Fruit fly (Drosophila melanogaster) whole organism, embryonic: Measurements from ENCODE around the gene CCT7.
A peak's percentile ranks its signal among the peaks of the same experiment; 100 is the strongest.

ENCODE experiments used
- Adf1 ChIP-seq: fragments of 200-800 bp; sonication (Bioruptor generic); IDR thresholded peaks from 2 replicates; pipeline ENCODE4 v1.3.6; 2022; ENCODE audit warnings: missing biosample characterization, missing genetic modification characterization
- B-H2 ChIP-seq: fragments of 200-800 bp; sonication (Bioruptor generic); optimal IDR thresholded peaks from 2 replicates; lab custom pipeline; 2018; ENCODE audit warnings: missing biosample characterization, mild to moderate bottlenecking, missing genetic modification characterization
- BEAF-32 ChIP-seq: fragments of 200-800 bp; sonication (Bioruptor generic); optimal IDR thresholded peaks from 3 replicates; lab custom pipeline; 2017; ENCODE audit warnings: missing biosample characterization, missing genetic modification characterization, mild to moderate bottlenecking, moderate library complexity, missing genetic modification reagents
- CG10959 ChIP-seq: fragments of 200-800 bp; sonication (Bioruptor generic); IDR thresholded peaks from 2 replicates; pipeline ENCODE4 v1.3.6; 2022; ENCODE audit warnings: missing biosample characterization, missing genetic modification characterization
- CG10979 ChIP-seq: fragments of 200-800 bp; sonication (Bioruptor generic); optimal IDR thresholded peaks from 2 replicates; lab custom pipeline; 2018; ENCODE audit warnings: missing biosample characterization, mild to moderate bottlenecking, missing genetic modification characterization, moderate library complexity
- CG12071 ChIP-seq: fragments of 200-800 bp; sonication (Bioruptor generic); optimal IDR thresholded peaks from 3 replicates; lab custom pipeline; 2018; ENCODE audit warnings: missing biosample characterization, mild to moderate bottlenecking, missing genetic modification characterization
- CG13287 ChIP-seq: fragments of 200-800 bp; sonication (Bioruptor generic); IDR thresholded peaks from 2 replicates; pipeline ENCODE4 v1.3.6; 2022; ENCODE audit warnings: missing biosample characterization, missing genetic modification characterization; ENCODE audit not compliant: partially characterized antibody
- CG14050 ChIP-seq: fragments of 200-800 bp; sonication (Bioruptor generic); IDR thresholded peaks from 3 replicates; pipeline ENCODE4 v1.3.6; 2022; ENCODE audit warnings: missing biosample characterization, missing genetic modification characterization
- CG14667 ChIP-seq: fragments of 200-800 bp; sonication (Bioruptor generic); IDR thresholded peaks from 2 replicates; pipeline ENCODE4 v1.3.6; 2022; ENCODE audit warnings: missing biosample characterization, missing genetic modification characterization
- CG15073 ChIP-seq: fragments of 200-800 bp; sonication (Bioruptor generic); optimal IDR thresholded peaks from 2 replicates; lab custom pipeline; 2016; ENCODE audit warnings: missing biosample characterization, missing genetic modification characterization
- CG17829 ChIP-seq: fragments of 200-800 bp; optimal IDR thresholded peaks from 2 replicates; lab custom pipeline; 2019; ENCODE audit warnings: missing biosample characterization, mild to moderate bottlenecking, missing genetic modification characterization, moderate library complexity
- CG2199 ChIP-seq: fragments of 200-800 bp; sonication (Bioruptor generic); IDR thresholded peaks from 3 replicates; pipeline ENCODE4 v1.3.6; 2022; ENCODE audit warnings: missing biosample characterization, missing genetic modification characterization
- CG2889 ChIP-seq: fragments of 200-800 bp; sonication (Bioruptor generic); IDR thresholded peaks from 3 replicates; pipeline ENCODE4 v1.3.6; 2022; ENCODE audit warnings: missing biosample characterization, missing genetic modification characterization
- CG30020 ChIP-seq: fragments of 200-800 bp; optimal IDR thresholded peaks from 2 replicates; lab custom pipeline; 2019; ENCODE audit warnings: missing biosample characterization, mild to moderate bottlenecking, missing genetic modification characterization, moderate library complexity
- CG3163 ChIP-seq: fragments of 200-800 bp; sonication (Bioruptor generic); optimal IDR thresholded peaks from 3 replicates; lab custom pipeline; 2016; ENCODE audit warnings: missing biosample characterization, missing genetic modification characterization
- CG8478 ChIP-seq: fragments of >200 bp; optimal IDR thresholded peaks from 2 replicates; lab custom pipeline; 2018
- CG9215 ChIP-seq: fragments of 200-800 bp; sonication (Bioruptor generic); IDR thresholded peaks from 2 replicates; pipeline ENCODE4 v1.3.6; 2022; ENCODE audit warnings: missing biosample characterization, missing genetic modification characterization
- Camta ChIP-seq: fragments of 200-800 bp; sonication (Bioruptor generic); optimal IDR thresholded peaks from 2 replicates; lab custom pipeline; 2016; ENCODE audit warnings: missing biosample characterization, missing genetic modification characterization
- CoRest ChIP-seq: fragments of 200-800 bp; sonication (Bioruptor generic); optimal IDR thresholded peaks from 3 replicates; lab custom pipeline; 2018; ENCODE audit warnings: missing biosample characterization, mild to moderate bottlenecking, missing genetic modification characterization, moderate library complexity
- D19B ChIP-seq: fragments of 200-800 bp; sonication (Bioruptor generic); optimal IDR thresholded peaks from 2 replicates; lab custom pipeline; 2017; ENCODE audit warnings: missing biosample characterization, mild to moderate bottlenecking, missing genetic modification characterization
- Dip3 ChIP-seq: fragments of 200-800 bp; sonication (Bioruptor generic); optimal IDR thresholded peaks from 3 replicates; lab custom pipeline; 2016; ENCODE audit warnings: missing biosample characterization, missing genetic modification characterization
- Drgx ChIP-seq: fragments of 200-800 bp; sonication (Bioruptor generic); IDR thresholded peaks from 2 replicates; pipeline ENCODE4 v1.3.6; 2022; ENCODE audit warnings: missing biosample characterization, missing genetic modification characterization
- HLH54F ChIP-seq: fragments of 200-800 bp; sonication (Bioruptor generic); optimal IDR thresholded peaks from 3 replicates; lab custom pipeline; 2016; ENCODE audit warnings: missing biosample characterization, missing genetic modification characterization
- Neu2 ChIP-seq: fragments of 200-800 bp; sonication (Bioruptor generic); optimal IDR thresholded peaks from 3 replicates; lab custom pipeline; 2016; ENCODE audit warnings: missing biosample characterization, missing genetic modification characterization, borderline replicate concordance
- Sin3A ChIP-seq: fragments of >200 bp; optimal IDR thresholded peaks from 2 replicates; lab custom pipeline; 2018
- Stat92E ChIP-seq, 3 experiments: fragments of >200 bp in 2 of 3; fragments of 200-800 bp in 1 of 3; sonication (Bioruptor generic) in 1 of 3; optimal IDR thresholded peaks; 2 replicates each; lab custom pipeline; 2017 to 2019; ENCODE audit warnings: missing biosample characterization in 3 of 3, missing genetic modification characterization in 3 of 3, mild to moderate bottlenecking in 1 of 3, moderate library complexity in 1 of 3
- ab ChIP-seq: fragments of 200-800 bp; sonication (Bioruptor generic); optimal IDR thresholded peaks from 2 replicates; lab custom pipeline; 2016; ENCODE audit warnings: missing biosample characterization, missing genetic modification characterization
- al ChIP-seq: fragments of 200-800 bp; sonication (Bioruptor generic); IDR thresholded peaks from 2 replicates; pipeline ENCODE4 v1.3.6; 2022; ENCODE audit warnings: missing biosample characterization, missing genetic modification characterization
- bsh ChIP-seq, 2 experiments: fragments of 200-800 bp; sonication (Bioruptor generic); optimal IDR thresholded peaks; 2 replicates each; lab custom pipeline; 2017 to 2018; ENCODE audit warnings: mild to moderate bottlenecking in 2 of 2, missing biosample characterization in 2 of 2, missing genetic modification characterization in 2 of 2, moderate library complexity in 1 of 2
- btn ChIP-seq: fragments of 200-800 bp; sonication (Bioruptor generic); optimal IDR thresholded peaks from 2 replicates; lab custom pipeline; 2016; ENCODE audit warnings: missing biosample characterization, missing genetic modification characterization
- cas ChIP-seq: fragments of 200-800 bp; sonication (Bioruptor generic); IDR thresholded peaks from 2 replicates; pipeline ENCODE4 v1.3.6; 2022; ENCODE audit warnings: missing biosample characterization, missing genetic modification characterization
- caup ChIP-seq: fragments of 200-800 bp; sonication (Bioruptor generic); optimal IDR thresholded peaks from 3 replicates; lab custom pipeline; 2017; ENCODE audit warnings: missing biosample characterization, mild to moderate bottlenecking, missing genetic modification characterization, moderate library complexity; ENCODE audit not compliant: severe bottlenecking
- cg ChIP-seq: fragments of 200-800 bp; sonication (Bioruptor generic); optimal IDR thresholded peaks from 3 replicates; lab custom pipeline; 2019; ENCODE audit warnings: missing biosample characterization, mild to moderate bottlenecking, missing genetic modification characterization, moderate library complexity
- crp ChIP-seq, 2 experiments: fragments of 200-800 bp; sonication (Bioruptor generic); optimal IDR thresholded peaks; 2 replicates in 1 of 2; 3 replicates in 1 of 2; lab custom pipeline; 2017; ENCODE audit warnings: missing biosample characterization in 2 of 2, missing genetic modification characterization in 2 of 2, mild to moderate bottlenecking in 1 of 2, moderate library complexity in 1 of 2
- dati ChIP-seq: fragments of 200-800 bp; sonication (Bioruptor generic); IDR thresholded peaks from 2 replicates; pipeline ENCODE4 v1.3.6; 2022; ENCODE audit warnings: missing biosample characterization, missing genetic modification characterization
- dimm ChIP-seq: fragments of 200-800 bp; sonication (Bioruptor generic); IDR thresholded peaks from 2 replicates; pipeline ENCODE4 v1.3.6; 2022; ENCODE audit warnings: missing biosample characterization, missing genetic modification characterization
- dm ChIP-seq: fragments of 200-800 bp; sonication (Bioruptor generic); optimal IDR thresholded peaks from 3 replicates; lab custom pipeline; 2016; ENCODE audit warnings: missing biosample characterization, missing genetic modification characterization
- eve ChIP-seq, 2 experiments: fragments of >200 bp; optimal IDR thresholded peaks; 2 replicates each; lab custom pipeline; 2017; ENCODE audit warnings: missing biosample characterization in 2 of 2, missing genetic modification characterization in 2 of 2
- ind ChIP-seq: fragments of 200-800 bp; sonication (Bioruptor generic); optimal IDR thresholded peaks from 3 replicates; lab custom pipeline; 2016; ENCODE audit warnings: missing biosample characterization, missing genetic modification characterization
- kni ChIP-seq: fragments of 200-800 bp; sonication (Bioruptor generic); optimal IDR thresholded peaks from 3 replicates; lab custom pipeline; 2017; ENCODE audit warnings: mild to moderate bottlenecking, missing biosample characterization, missing genetic modification reagents, missing genetic modification characterization
- lab ChIP-seq: fragments of 200-800 bp; sonication (Bioruptor generic); optimal IDR thresholded peaks from 3 replicates; lab custom pipeline; 2017; ENCODE audit warnings: missing biosample characterization, missing genetic modification characterization, mild to moderate bottlenecking, moderate library complexity, missing genetic modification reagents
- lilli ChIP-seq: fragments of 200-800 bp; sonication (Bioruptor generic); optimal IDR thresholded peaks from 3 replicates; lab custom pipeline; 2016; ENCODE audit warnings: missing biosample characterization, missing genetic modification characterization
- mam ChIP-seq: fragments of 200-800 bp; sonication (Bioruptor generic); optimal IDR thresholded peaks from 3 replicates; lab custom pipeline; 2016; ENCODE audit warnings: missing biosample characterization, missing genetic modification characterization
- odd ChIP-seq: fragments of 200-800 bp; sonication (Bioruptor generic); optimal IDR thresholded peaks from 2 replicates; lab custom pipeline; 2017; ENCODE audit warnings: missing biosample characterization, mild to moderate bottlenecking, missing genetic modification characterization
- org-1 ChIP-seq: fragments of 200-800 bp; sonication (Bioruptor generic); optimal IDR thresholded peaks from 2 replicates; lab custom pipeline; 2017; ENCODE audit warnings: missing biosample characterization, missing genetic modification characterization
- run ChIP-seq: fragments of 200-800 bp; sonication (Bioruptor generic); optimal IDR thresholded peaks from 3 replicates; lab custom pipeline; 2018; ENCODE audit warnings: missing biosample characterization, mild to moderate bottlenecking, missing genetic modification characterization
- sens-2 ChIP-seq: fragments of 200-800 bp; sonication (Bioruptor generic); IDR thresholded peaks from 2 replicates; pipeline ENCODE4 v1.3.6; 2022; ENCODE audit warnings: missing biosample characterization, missing genetic modification characterization
- sr ChIP-seq: fragments of 200-800 bp; sonication (Bioruptor generic); IDR thresholded peaks from 3 replicates; pipeline ENCODE4 v1.3.6; 2022; ENCODE audit warnings: missing biosample characterization, missing genetic modification characterization
- tin ChIP-seq: fragments of 200-800 bp; sonication (Bioruptor generic); optimal IDR thresholded peaks from 3 replicates; lab custom pipeline; 2016; ENCODE audit warnings: missing biosample characterization, missing genetic modification characterization
- tx ChIP-seq: fragments of 200-800 bp; sonication (Bioruptor generic); optimal IDR thresholded peaks from 2 replicates; lab custom pipeline; 2016; ENCODE audit warnings: missing biosample characterization, missing genetic modification characterization

The CCT7 gene

dm6 chr3R:8810397-8811184 lies 9.2 kb downstream of the CCT7 start (continued):
- TF ChIP-seq CG10979 (tag; lab: Kevin White, UChicago), result peak; percentile 47
- peak; percentile 98 for TF ChIP-seq CG12071 (GFP tag; lab: Kevin White, UChicago)
- TF ChIP-seq crp (GFP tag; optimal IDR thresholded peaks at IDR 0.05; lab: Kevin White, UChicago), result peak in 1 of 2 experiments; percentile 46
- peak; percentile 77 for TF ChIP-seq run (tag; lab: Kevin White, UChicago)
- no peak for TF ChIP-seq dimm (GFP tag; lab: Robert Waterston, UW)
- TF ChIP-seq Neu2 (GFP tag; lab: Kevin White, UChicago), result no peak
- TF ChIP-seq ab (GFP tag; lab: Kevin White, UChicago), result no peak
- peak; percentile 69 for TF ChIP-seq mam (GFP tag; lab: Kevin White, UChicago)
- no peak for TF ChIP-seq tin (GFP tag; lab: Kevin White, UChicago)
- peak; percentile 43; the same call in 2 of the 3 replicates for TF ChIP-seq CG2889 (GFP tag; lab: Robert Waterston, UW)
- TF ChIP-seq CG17829, result peak; percentile 13
- TF ChIP-seq CG9215 (GFP tag; lab: Robert Waterston, UW), result peak; percentile 62
- peak; percentile 57; the same call in 1 of the 2 replicates for TF ChIP-seq dati
- TF ChIP-seq btn (GFP tag; lab: Kevin White, UChicago), result peak; percentile 80
- TF ChIP-seq CG14050 (GFP tag; lab: Robert Waterston, UW), result peak; percentile 48; the same call in 1 of the 3 replicates
- no peak for TF ChIP-seq CG14667
- peak; percentile 95 for TF ChIP-seq lab
- TF ChIP-seq tx, result peak; percentile 44
- peak; percentile 91 for TF ChIP-seq org-1 (GFP tag; lab: Kevin White, UChicago)
- TF ChIP-seq CoRest (tag; lab: Kevin White, UChicago), result peak; percentile 57
- TF ChIP-seq eve (GFP tag; optimal IDR thresholded peaks at IDR 0.05; lab: Kevin White, UChicago), result no peak
- peak; percentile 41 for TF ChIP-seq Dip3 (GFP tag; lab: Kevin White, UChicago)
- peak; percentile 59 for TF ChIP-seq HLH54F (GFP tag; lab: Kevin White, UChicago)
- peak; percentile 59; the same call in 1 of the 2 replicates for TF ChIP-seq Adf1 (GFP tag; lab: Robert Waterston, UW)
- no peak for TF ChIP-seq cas (GFP tag; lab: Robert Waterston, UW)
- peak in 1 of 2 experiments; percentile 88 for TF ChIP-seq bsh (GFP tag; optimal IDR thresholded peaks at IDR 0.05; lab: Kevin White, UChicago)
- no peak for TF ChIP-seq BEAF-32 (GFP tag; lab: Kevin White, UChicago)
- TF ChIP-seq Stat92E (GFP tag; optimal IDR thresholded peaks at IDR 0.05; lab: Kevin White, UChicago), result no peak
- peak; percentile 93 for TF ChIP-seq caup (GFP tag; lab: Kevin White, UChicago)
- peak; percentile 59 for TF ChIP-seq dm (GFP tag; lab: Kevin White, UChicago)
- peak; percentile 99 for TF ChIP-seq kni
- peak; percentile 93 for TF ChIP-seq B-H2 (GFP tag; lab: Kevin White, UChicago)
- no peak; the same call in 1 of the 2 replicates for TF ChIP-seq CG13287 (GFP tag; lab: Robert Waterston, UW)
- peak; percentile 79 for TF ChIP-seq CG10959 (GFP tag; lab: Robert Waterston, UW)
- no peak for TF ChIP-seq CG8478
- TF ChIP-seq odd (GFP tag; lab: Kevin White, UChicago), result peak; percentile 94
- TF ChIP-seq CG15073 (GFP tag; lab: Kevin White, UChicago), result peak; percentile 5
- peak; percentile 52 for TF ChIP-seq sens-2
- TF ChIP-seq Camta, result peak; percentile 71
- peak; percentile 79 for TF ChIP-seq sr (GFP tag; lab: Robert Waterston, UW)
- TF ChIP-seq Sin3A (lab: Kevin White, UChicago), result no peak
- TF ChIP-seq al (GFP tag; lab: Robert Waterston, UW), result peak; percentile 65
- peak; percentile 47 for TF ChIP-seq ind (GFP tag; lab: Kevin White, UChicago)
- peak; percentile 84 for TF ChIP-seq CG2199 (GFP tag; lab: Robert Waterston, UW)
- TF ChIP-seq CG3163 (GFP tag; lab: Kevin White, UChicago), result peak; percentile 57
- peak; percentile 76 for TF ChIP-seq Drgx (GFP tag; lab: Robert Waterston, UW)
- TF ChIP-seq CG30020 (tag; lab: Kevin White, UChicago), result no peak
- TF ChIP-seq lilli (GFP tag; lab: Kevin White, UChicago), result peak; percentile 45
- no peak for TF ChIP-seq D19B (GFP tag; lab: Kevin White, UChicago)
- peak; percentile 33 for TF ChIP-seq cg (GFP tag; lab: Kevin White, UChicago)
